Worm (Caenorhabditis elegans) whole organism, late embryonic: Measurements from ENCODE around the gene C45G9.14.
A peak's percentile ranks its signal among the peaks of the same experiment; 100 is the strongest.
"Not testable (repeated sequence)": the region's sequence is repeated elsewhere in the genome, so short reads cannot be mapped to it uniquely, and the experiment has no call there.

Experiments
- F13H6.1 ChIP-seq: sonication (generic microtip); optimal IDR thresholded peaks from 2 replicates; lab custom pipeline; 2016; ENCODE audit warnings: missing genetic modification characterization, missing compliant biosample characterization
- K02D7.2 ChIP-seq: sonication (generic microtip); optimal IDR thresholded peaks from 2 replicates; lab custom pipeline; 2017; ENCODE audit warnings: mild to moderate bottlenecking, missing genetic modification characterization, missing compliant biosample characterization
- K09A11.1 ChIP-seq: sonication (generic microtip); optimal IDR thresholded peaks from 2 replicates; lab custom pipeline; 2017; ENCODE audit warnings: antibody characterized with exemption, mild to moderate bottlenecking, missing genetic modification characterization, missing compliant biosample characterization; ENCODE audit not compliant: insufficient read depth
- Y22D7AL.16 ChIP-seq: sonication (generic microtip); optimal IDR thresholded peaks from 2 replicates; lab custom pipeline; 2016; ENCODE audit warnings: missing genetic modification characterization, missing compliant biosample characterization
- ceh-14 ChIP-seq: sonication (generic microtip); optimal IDR thresholded peaks from 2 replicates; lab custom pipeline; 2016; ENCODE audit warnings: missing genotype, missing genetic modification characterization, missing compliant biosample characterization
- ceh-18 ChIP-seq: sonication (generic microtip); optimal IDR thresholded peaks from 2 replicates; lab custom pipeline; 2016; ENCODE audit warnings: missing genetic modification characterization, missing compliant biosample characterization
- ceh-30 ChIP-seq: fragments of 150-350 bp; optimal IDR thresholded peaks from 2 replicates; lab custom pipeline; 2014; ENCODE audit warnings: missing biosample characterization, missing genetic modification characterization
- ceh-31 ChIP-seq: sonication (generic microtip); optimal IDR thresholded peaks from 2 replicates; lab custom pipeline; 2016; ENCODE audit warnings: missing genetic modification characterization, missing compliant biosample characterization
- ceh-34 ChIP-seq: sonication (generic microtip); optimal IDR thresholded peaks from 2 replicates; lab custom pipeline; 2016; ENCODE audit warnings: mild to moderate bottlenecking, missing genetic modification characterization, missing compliant biosample characterization
- elt-2 ChIP-seq: sonication (generic microtip); optimal IDR thresholded peaks from 2 replicates; lab custom pipeline; 2016; ENCODE audit warnings: missing genetic modification reagents, missing genetic modification characterization, missing compliant biosample characterization
- ets-4 ChIP-seq: sonication (generic microtip); optimal IDR thresholded peaks from 2 replicates; lab custom pipeline; 2016; ENCODE audit warnings: missing genetic modification characterization, missing compliant biosample characterization
- eyg-1 ChIP-seq: sonication (generic microtip); optimal IDR thresholded peaks from 2 replicates; lab custom pipeline; 2016; ENCODE audit warnings: missing genotype, missing genetic modification characterization, missing compliant biosample characterization
- gmeb-2 ChIP-seq: sonication (generic microtip); optimal IDR thresholded peaks from 2 replicates; lab custom pipeline; 2016; ENCODE audit warnings: missing genetic modification characterization, inconsistent platforms, missing compliant biosample characterization
- hlh-30 ChIP-seq: sonication (generic microtip); optimal IDR thresholded peaks from 2 replicates; lab custom pipeline; 2017; ENCODE audit warnings: antibody characterized with exemption, missing genetic modification characterization, missing compliant biosample characterization; ENCODE audit not compliant: insufficient read depth
- lin-11 ChIP-seq: fragments of 200-800 bp; sonication (Bioruptor generic); optimal IDR thresholded peaks from 2 replicates; lab custom pipeline; 2018; ENCODE audit warnings: mild to moderate bottlenecking, missing genetic modification characterization, missing compliant biosample characterization
- madf-2 ChIP-seq: sonication (generic microtip); optimal IDR thresholded peaks from 2 replicates; lab custom pipeline; 2017; ENCODE audit warnings: missing genetic modification characterization, missing compliant biosample characterization
- mec-3 ChIP-seq: sonication (generic microtip); optimal IDR thresholded peaks from 2 replicates; lab custom pipeline; 2016; ENCODE audit warnings: borderline replicate concordance, missing genetic modification characterization, missing compliant biosample characterization
- nfya-1 ChIP-seq: sonication (generic microtip); optimal IDR thresholded peaks from 2 replicates; lab custom pipeline; 2017; ENCODE audit warnings: missing genetic modification characterization, mild to moderate bottlenecking, missing compliant biosample characterization, antibody characterized with exemption, moderate library complexity
- odd-2 ChIP-seq: sonication (generic microtip); optimal IDR thresholded peaks from 2 replicates; lab custom pipeline; 2017; ENCODE audit warnings: antibody characterized with exemption, mild to moderate bottlenecking, missing genetic modification characterization, missing compliant biosample characterization
- pag-3 ChIP-seq: sonication (generic microtip); optimal IDR thresholded peaks from 2 replicates; lab custom pipeline; 2016; ENCODE audit warnings: missing compliant biosample characterization, missing genetic modification characterization, borderline replicate concordance
- pat-9 ChIP-seq: fragments of 200-800 bp; sonication (Bioruptor generic); optimal IDR thresholded peaks from 2 replicates; lab custom pipeline; 2018; ENCODE audit warnings: mild to moderate bottlenecking, missing genetic modification characterization, moderate library complexity, missing compliant biosample characterization
- pax-1 ChIP-seq: fragments of 150-350 bp; optimal IDR thresholded peaks from 2 replicates; lab custom pipeline; 2014; ENCODE audit warnings: missing biosample characterization, missing genetic modification characterization
- pha-4 ChIP-seq: fragments of 150-350 bp; optimal IDR thresholded peaks from 2 replicates; lab custom pipeline; 2018; ENCODE audit warnings: missing biosample characterization, missing genetic modification reagents, missing genetic modification characterization
- rnt-1 ChIP-seq: sonication (generic microtip); optimal IDR thresholded peaks from 2 replicates; lab custom pipeline; 2016; ENCODE audit warnings: missing genetic modification characterization, missing compliant biosample characterization
- sox-2 ChIP-seq: fragments of 200-800 bp; sonication (Bioruptor generic); IDR thresholded peaks from 2 replicates; pipeline ENCODE4 v1.3.6; 2022; ENCODE audit warnings: missing genetic modification reagents, missing genetic modification characterization, missing compliant biosample characterization
- tbx-7 ChIP-seq: sonication (generic microtip); optimal IDR thresholded peaks from 2 replicates; lab custom pipeline; 2016; ENCODE audit warnings: missing genotype, missing genetic modification characterization, missing compliant biosample characterization
- unc-3 ChIP-seq, 2 experiments: fragments of 200-800 bp in 1 of 2; sonication (Bioruptor generic) in 1 of 2; sonication (generic microtip) in 1 of 2; conservative IDR thresholded peaks in 1 of 2; optimal IDR thresholded peaks in 1 of 2; 2 replicates each; pipeline versions ENCODE4 v1.3.6 to Lab custom; 2016 to 2022; ENCODE audit warnings: missing compliant biosample characterization in 2 of 2, missing genetic modification characterization in 2 of 2, missing genetic modification reagents in 1 of 2
- unc-42 ChIP-seq: sonication (generic microtip); optimal IDR thresholded peaks from 2 replicates; lab custom pipeline; 2016; ENCODE audit warnings: missing genotype, missing genetic modification characterization, missing compliant biosample characterization
- unc-86 ChIP-seq: sonication (generic microtip); optimal IDR thresholded peaks from 2 replicates; lab custom pipeline; 2016; ENCODE audit warnings: missing genetic modification characterization, missing compliant biosample characterization
- zip-5 ChIP-seq: sonication (generic microtip); optimal IDR thresholded peaks from 2 replicates; lab custom pipeline; 2016; ENCODE audit warnings: missing genetic modification characterization, missing compliant biosample characterization
- ztf-16 ChIP-seq: sonication (generic microtip); optimal IDR thresholded peaks from 2 replicates; lab custom pipeline; 2017; ENCODE audit warnings: missing genetic modification characterization, missing compliant biosample characterization

Gene C45G9.14

ce11 chrIII:5042112-5042511, 2.7 kb upstream of the C45G9.14 start, which contains the start of gene nlp-43:
Gene nlp-43, plus strand, starts transcription at chrIII:5042412.
- TF ChIP-seq Y22D7AL.16 (tag; lab: Kevin White, UChicago) (no peak), pat-9 (tag; lab: Kevin White, UChicago) (no peak), ceh-34 (tag; lab: Kevin White, UChicago) (no peak), rnt-1 (no peak), ceh-14 (tag; lab: Kevin White, UChicago) (no peak), mec-3 (tag; lab: Kevin White, UChicago) (no peak)

ce11 chrIII:5047175-5047574, 2.4 kb downstream of the C45G9.14 start, which contains the start of gene txbp-3:
Gene txbp-3, minus strand, starts transcription at chrIII:5047459.
- TF ChIP-seq unc-42 (tag; lab: Kevin White, UChicago) (peak; percentile 85), K09A11.1 (tag; lab: Kevin White, UChicago) (no peak), elt-2 (tag; lab: Kevin White, UChicago) (peak; percentile 58), nfya-1 (tag; lab: Kevin White, UChicago) (peak; percentile 30), F13H6.1 (no peak), ets-4 (peak; percentile 71), ceh-14 (tag; lab: Kevin White, UChicago) (no peak), K02D7.2 (tag; lab: Kevin White, UChicago) (no peak), hlh-30 (tag; lab: Kevin White, UChicago) (peak; percentile 45), sox-2 (GFP tag; lab: Robert Waterston, UW) (0 out of 2 replicates have a peak, but pooled peaks have one; percentile 18), ceh-31 (tag; lab: Kevin White, UChicago) (peak; percentile 58), unc-3 (GFP tag; conservative IDR thresholded peaks at IDR 0.05; lab: Robert Waterston, UW) (no peak), unc-3 (tag; optimal IDR thresholded peaks at IDR 0.05; lab: Kevin White, UChicago) (no peak)

DNA sequence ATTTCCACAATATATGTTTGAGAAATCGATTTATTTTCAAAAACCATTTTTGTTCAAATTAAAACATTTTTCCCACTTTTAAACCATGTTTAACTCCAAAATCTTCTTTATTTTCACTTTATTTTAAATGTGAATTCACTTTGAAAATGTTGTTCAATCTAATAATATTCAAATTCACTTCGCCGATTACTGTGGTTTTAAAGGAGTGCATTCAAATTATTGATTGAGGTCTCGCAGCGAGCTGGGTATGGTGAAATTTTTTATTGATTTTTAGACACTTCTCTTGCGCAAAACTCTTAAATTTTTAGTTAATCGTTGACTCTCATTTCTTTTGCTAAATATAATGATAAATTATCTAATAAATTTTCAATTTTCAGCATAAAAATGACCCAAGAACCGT, 2.9 kb downstream of the C45G9.14 start, which contains the start of gene C45G9.5:
Gene C45G9.5 (plus strand): TSS at position 378 of the 400 bp plus-strand sequence.
- no peak for TF ChIP-seq odd-2 (tag; lab: Kevin White, UChicago)

- TF ChIP-seq unc-86 (tag; lab: Kevin White, UChicago) (no peak), ceh-30 (tag; lab: Kevin White, UChicago) (no peak), tbx-7 (tag; lab: Kevin White, UChicago) (no peak), pag-3 (tag; lab: Kevin White, UChicago) (no peak), madf-2 (no peak), pha-4 (tag; lab: Kevin White, UChicago) (no peak), ets-4 (no peak), Y22D7AL.16 (tag; lab: Kevin White, UChicago) (no peak)
- TF ChIP-seq, all 69 proteins: peak for 0
These were observed 7.1 kb downstream of the C45G9.14 start, which contains the start of gene C45G9.15 for ce11 chrIII:5051949-5052348. Gene C45G9.15, minus strand, starts transcription at chrIII:5052049.

DNA sequence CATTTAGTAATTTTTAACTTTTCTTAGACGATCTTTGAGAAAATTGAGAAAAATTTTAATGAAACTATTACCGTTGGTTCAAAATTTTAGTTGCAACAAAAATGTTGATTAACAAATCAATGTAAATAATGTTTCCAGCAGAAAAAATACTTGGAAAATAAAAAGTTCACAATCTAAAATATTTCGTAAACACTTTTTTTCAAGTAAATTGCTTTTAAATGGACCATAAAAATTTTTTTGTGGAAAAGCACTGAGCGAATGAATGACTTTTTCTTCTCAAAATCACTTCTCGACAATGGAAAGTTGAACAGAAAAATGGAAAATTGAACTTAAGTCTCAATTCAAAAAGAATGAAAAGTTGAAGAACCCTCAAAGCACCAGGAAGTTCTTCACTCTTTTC, 8.7 kb downstream of the C45G9.14 start, which contains the start of gene C45G9.8:
Gene C45G9.8 (minus strand): TSS at position 101 of the 400 bp plus-strand sequence.
- TF ChIP-seq mec-3 (tag; lab: Kevin White, UChicago) (no peak), pat-9 (tag; lab: Kevin White, UChicago) (no peak), ztf-16 (tag; lab: Kevin White, UChicago) (no peak), pax-1 (tag; lab: Kevin White, UChicago) (no peak), pha-4 (tag; lab: Kevin White, UChicago) (no peak), gmeb-2 (tag; lab: Kevin White, UChicago) (no peak), ceh-18 (tag; lab: Kevin White, UChicago) (no peak), eyg-1 (tag; lab: Kevin White, UChicago) (no peak)

DNA sequence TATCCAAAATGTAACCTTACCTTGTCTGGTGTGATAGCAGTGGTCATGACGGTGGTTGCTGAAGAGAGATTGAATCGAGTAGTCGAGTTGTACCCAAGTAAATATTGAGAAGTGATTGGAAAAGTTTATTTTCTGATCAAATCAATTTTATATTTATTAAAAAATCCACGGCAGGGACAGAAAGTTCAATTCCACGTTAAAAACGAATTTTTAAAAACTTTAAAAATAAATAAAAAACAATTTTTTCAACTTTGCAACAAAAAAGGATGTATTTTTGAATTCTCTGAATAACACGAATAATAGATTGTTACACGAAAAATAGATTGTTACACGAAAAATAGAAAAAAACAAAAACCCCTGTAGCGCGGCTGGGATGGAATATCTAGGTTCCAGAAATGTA, 10.9 kb downstream of the C45G9.14 start, which contains the start of gene C45G9.9:
Gene C45G9.9 (minus strand): TSS at position 101 of the 400 bp plus-strand sequence.
- TF ChIP-seq zip-5 (tag; lab: Kevin White, UChicago); K02D7.2 (tag; lab: Kevin White, UChicago); lin-11: not testable (repeated sequence)
